Worm (Caenorhabditis elegans): ENCODE data around the gene Y41C4A.6.

DNA sequence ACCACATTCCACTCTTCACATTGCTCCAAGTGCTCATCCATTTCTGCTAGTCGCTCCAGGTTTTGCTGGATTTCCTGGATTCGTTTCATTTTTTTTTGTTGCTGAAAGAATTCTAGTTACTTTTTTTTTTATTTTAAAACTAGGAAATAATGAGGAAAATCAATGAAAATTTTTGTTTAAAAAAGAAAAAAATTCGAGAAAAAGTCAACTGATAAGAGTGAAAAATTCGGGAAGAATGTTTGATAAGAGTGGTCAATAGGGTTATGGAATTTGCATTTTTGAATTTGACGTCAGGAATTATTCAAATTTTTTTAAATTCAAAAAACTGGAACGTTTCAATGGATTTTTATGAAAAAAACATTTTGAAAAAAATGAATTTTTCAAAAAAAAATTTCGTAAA is 30.2 kb downstream of the Y41C4A.6 start, which contains the start of gene Y41C4A.12:
- TF ChIP-seq ama-1 (optimal IDR thresholded peaks at IDR 0.05) (no peak), sea-1 (GFP tag; conservative IDR thresholded peaks at IDR 0.05) (no peak), flt-1 (GFP tag; IDR thresholded peaks at IDR 0.05) (no peak), tbx-11 (GFP tag; IDR thresholded peaks at IDR 0.05) (no peak)
